Fruit fly (Drosophila melanogaster) whole organism, embryonic: ENCODE results near the gene CG14669.

Experiments
- Atf-2 ChIP-seq: fragments of 200-800 bp; sonication (Bioruptor generic); optimal IDR thresholded peaks from 2 replicates; lab custom pipeline; 2016; ENCODE audit warnings: missing biosample characterization, missing genetic modification characterization
- B-H2 ChIP-seq: fragments of 200-800 bp; sonication (Bioruptor generic); optimal IDR thresholded peaks from 2 replicates; lab custom pipeline; 2018; ENCODE audit warnings: missing biosample characterization, mild to moderate bottlenecking, missing genetic modification characterization
- Bgb ChIP-seq: fragments of 200-800 bp; sonication (Bioruptor generic); IDR thresholded peaks from 2 replicates; pipeline ENCODE4 v1.3.6; 2022; ENCODE audit warnings: missing biosample characterization, missing genetic modification characterization; ENCODE audit not compliant: partially characterized antibody
- CG12104 ChIP-seq: fragments of 200-800 bp; sonication (Bioruptor generic); optimal IDR thresholded peaks from 3 replicates; lab custom pipeline; 2016; ENCODE audit warnings: missing biosample characterization, missing genetic modification characterization
- CG12769 ChIP-seq: fragments of 200-800 bp; sonication (Bioruptor generic); optimal IDR thresholded peaks from 2 replicates; lab custom pipeline; 2019; ENCODE audit warnings: missing biosample characterization, mild to moderate bottlenecking, missing genetic modification characterization, moderate library complexity
- CG14050 ChIP-seq: fragments of 200-800 bp; sonication (Bioruptor generic); IDR thresholded peaks from 3 replicates; pipeline ENCODE4 v1.3.6; 2022; ENCODE audit warnings: missing biosample characterization, missing genetic modification characterization
- CG14441 ChIP-seq: fragments of 200-800 bp; sonication (Bioruptor generic); IDR thresholded peaks from 2 replicates; pipeline ENCODE4 v1.3.6; 2022; ENCODE audit warnings: missing biosample characterization, missing genetic modification characterization
- CG15073 ChIP-seq: fragments of 200-800 bp; sonication (Bioruptor generic); optimal IDR thresholded peaks from 2 replicates; lab custom pipeline; 2016; ENCODE audit warnings: missing biosample characterization, missing genetic modification characterization
- CG15696 ChIP-seq: fragments of 200-800 bp; sonication (Bioruptor generic); optimal IDR thresholded peaks from 2 replicates; lab custom pipeline; 2019; ENCODE audit warnings: missing biosample characterization, mild to moderate bottlenecking, missing genetic modification characterization, moderate library complexity
- CG17912 ChIP-seq: fragments of 200-800 bp; sonication (Bioruptor generic); optimal IDR thresholded peaks from 2 replicates; lab custom pipeline; 2018; ENCODE audit warnings: missing biosample characterization, mild to moderate bottlenecking, missing genetic modification characterization
- CG18262 ChIP-seq: fragments of 200-800 bp; optimal IDR thresholded peaks from 3 replicates; lab custom pipeline; 2019; ENCODE audit warnings: missing biosample characterization, mild to moderate bottlenecking, missing genetic modification characterization, moderate library complexity
- CG2199 ChIP-seq: fragments of 200-800 bp; sonication (Bioruptor generic); IDR thresholded peaks from 3 replicates; pipeline ENCODE4 v1.3.6; 2022; ENCODE audit warnings: missing biosample characterization, missing genetic modification characterization
- CG2678 ChIP-seq: fragments of 200-800 bp; sonication (Bioruptor generic); optimal IDR thresholded peaks from 3 replicates; lab custom pipeline; 2019; ENCODE audit warnings: missing biosample characterization, mild to moderate bottlenecking, missing genetic modification characterization, moderate library complexity
- CG30431 ChIP-seq: fragments of 200-800 bp; sonication (Bioruptor generic); optimal IDR thresholded peaks from 2 replicates; lab custom pipeline; 2017; ENCODE audit warnings: missing biosample characterization, missing genetic modification characterization
- CG31365 ChIP-seq: fragments of 200-800 bp; sonication (Bioruptor generic); optimal IDR thresholded peaks from 2 replicates; lab custom pipeline; 2018; ENCODE audit warnings: missing biosample characterization, mild to moderate bottlenecking, missing genetic modification characterization
- CG33557 ChIP-seq: fragments of 200-800 bp; sonication (Bioruptor generic); optimal IDR thresholded peaks from 2 replicates; lab custom pipeline; 2019; ENCODE audit warnings: missing biosample characterization, mild to moderate bottlenecking, missing genetic modification characterization, moderate library complexity
- CG6765 ChIP-seq: fragments of 200-800 bp; sonication (Bioruptor generic); optimal IDR thresholded peaks from 3 replicates; lab custom pipeline; 2017; ENCODE audit warnings: missing biosample characterization, mild to moderate bottlenecking, missing genetic modification characterization
- CG7556 ChIP-seq: fragments of 200-800 bp; sonication (Bioruptor generic); optimal IDR thresholded peaks from 2 replicates; lab custom pipeline; 2017; ENCODE audit warnings: missing biosample characterization, mild to moderate bottlenecking, missing genetic modification characterization
- CG7963 ChIP-seq: fragments of 200-800 bp; sonication (Bioruptor generic); IDR thresholded peaks from 3 replicates; pipeline ENCODE4 v1.3.6; 2022; ENCODE audit warnings: missing biosample characterization, missing genetic modification characterization; ENCODE audit not compliant: partially characterized antibody
- CG7987 ChIP-seq: fragments of 200-800 bp; sonication (Bioruptor generic); optimal IDR thresholded peaks from 2 replicates; lab custom pipeline; 2018; ENCODE audit warnings: missing biosample characterization, mild to moderate bottlenecking, missing genetic modification characterization, moderate library complexity
- CG8924 ChIP-seq: fragments of 200-800 bp; optimal IDR thresholded peaks from 3 replicates; lab custom pipeline; 2019; ENCODE audit warnings: missing biosample characterization, mild to moderate bottlenecking, missing genetic modification characterization, moderate library complexity
- CG9797 ChIP-seq: fragments of 200-800 bp; sonication (Bioruptor generic); optimal IDR thresholded peaks from 3 replicates; lab custom pipeline; 2018; ENCODE audit warnings: missing biosample characterization, mild to moderate bottlenecking, missing genetic modification characterization
- H15 ChIP-seq: fragments of 200-800 bp; sonication (Bioruptor generic); IDR thresholded peaks from 3 replicates; pipeline ENCODE4 v1.3.6; 2022; ENCODE audit warnings: missing biosample characterization, missing genetic modification characterization
- HLH3B ChIP-seq: fragments of 200-800 bp; sonication (Bioruptor generic); IDR thresholded peaks from 2 replicates; pipeline ENCODE4 v1.3.6; 2022; ENCODE audit warnings: missing biosample characterization, missing genetic modification characterization
- HLHmδ ChIP-seq: fragments of 200-800 bp; sonication (Bioruptor generic); optimal IDR thresholded peaks from 2 replicates; lab custom pipeline; 2018; ENCODE audit warnings: missing biosample characterization, mild to moderate bottlenecking, missing genetic modification characterization, moderate library complexity
- NfI ChIP-seq: fragments of 200-800 bp; sonication (Bioruptor generic); optimal IDR thresholded peaks from 3 replicates; lab custom pipeline; 2018; ENCODE audit warnings: missing biosample characterization, mild to moderate bottlenecking, missing genetic modification characterization, moderate library complexity
- Optix ChIP-seq: fragments of 200-800 bp; sonication (Bioruptor generic); IDR thresholded peaks from 3 replicates; pipeline ENCODE4 v1.3.6; 2022; ENCODE audit warnings: missing biosample characterization, missing genetic modification characterization
- Rfx ChIP-seq: fragments of 200-800 bp; sonication (Bioruptor generic); IDR thresholded peaks from 2 replicates; pipeline ENCODE4 v1.3.6; 2022; ENCODE audit warnings: missing biosample characterization, missing genetic modification characterization
- ac ChIP-seq: fragments of 200-800 bp; sonication (Bioruptor generic); optimal IDR thresholded peaks from 3 replicates; lab custom pipeline; 2017; ENCODE audit warnings: missing biosample characterization, mild to moderate bottlenecking, missing genetic modification characterization
- bbx ChIP-seq: fragments of 200-800 bp; sonication (Bioruptor generic); IDR thresholded peaks from 2 replicates; pipeline ENCODE4 v1.3.6; 2022; ENCODE audit warnings: missing biosample characterization, missing genetic modification characterization; ENCODE audit not compliant: partially characterized antibody
- caup ChIP-seq: fragments of 200-800 bp; sonication (Bioruptor generic); optimal IDR thresholded peaks from 3 replicates; lab custom pipeline; 2017; ENCODE audit warnings: missing biosample characterization, mild to moderate bottlenecking, missing genetic modification characterization, moderate library complexity; ENCODE audit not compliant: severe bottlenecking
- crol ChIP-seq: fragments of 200-800 bp; sonication (Bioruptor generic); IDR thresholded peaks from 2 replicates; pipeline ENCODE4 v1.3.6; 2022; ENCODE audit warnings: missing biosample characterization, missing genetic modification characterization
- gt ChIP-seq: fragments of 200-800 bp; sonication (Bioruptor generic); IDR thresholded peaks from 2 replicates; pipeline ENCODE4 v1.3.6; 2022; ENCODE audit warnings: missing biosample characterization, missing genetic modification characterization
- jumu ChIP-seq: fragments of 200-800 bp; sonication (Bioruptor generic); optimal IDR thresholded peaks from 3 replicates; lab custom pipeline; 2016; ENCODE audit warnings: missing biosample characterization, missing genetic modification characterization
- klu ChIP-seq: fragments of 200-800 bp; sonication (Bioruptor generic); IDR thresholded peaks from 2 replicates; pipeline ENCODE4 v1.3.6; 2022; ENCODE audit warnings: missing biosample characterization, missing genetic modification characterization
- nerfin-1 ChIP-seq: fragments of 200-800 bp; sonication (Bioruptor generic); optimal IDR thresholded peaks from 3 replicates; lab custom pipeline; 2019; ENCODE audit warnings: missing biosample characterization, mild to moderate bottlenecking, missing genetic modification characterization, moderate library complexity
- nom ChIP-seq: fragments of 200-800 bp; sonication (Bioruptor generic); optimal IDR thresholded peaks from 2 replicates; lab custom pipeline; 2017; ENCODE audit warnings: missing biosample characterization, missing genetic modification characterization, mild to moderate bottlenecking, moderate library complexity, missing genetic modification reagents
- org-1 ChIP-seq: fragments of 200-800 bp; sonication (Bioruptor generic); optimal IDR thresholded peaks from 2 replicates; lab custom pipeline; 2017; ENCODE audit warnings: missing biosample characterization, missing genetic modification characterization
- pan ChIP-seq, 4 experiments: fragments of >200 bp in 3 of 4; fragments of 200-800 bp in 1 of 4; sonication (Bioruptor generic) in 1 of 4; optimal IDR thresholded peaks in 3 of 4; IDR thresholded peaks in 1 of 4; 2 replicates each; pipeline versions ENCODE4 v1.3.6 to Lab custom; 2017 to 2022; ENCODE audit warnings: missing biosample characterization in 2 of 4, missing genetic modification characterization in 2 of 4, mixed read lengths in 1 of 4
- pfk ChIP-seq: fragments of 200-800 bp; sonication (Bioruptor generic); optimal IDR thresholded peaks from 2 replicates; lab custom pipeline; 2018; ENCODE audit warnings: missing biosample characterization, mild to moderate bottlenecking, missing genetic modification characterization, moderate library complexity
- psq ChIP-seq: fragments of 200-800 bp; sonication (Bioruptor generic); optimal IDR thresholded peaks from 2 replicates; lab custom pipeline; 2017; ENCODE audit warnings: missing biosample characterization, missing genetic modification characterization
- ranshi ChIP-seq: fragments of 200-800 bp; sonication (Bioruptor generic); IDR thresholded peaks from 2 replicates; pipeline ENCODE4 v1.3.6; 2022; ENCODE audit warnings: missing biosample characterization, missing genetic modification characterization
- rib ChIP-seq: fragments of 200-800 bp; sonication (Bioruptor generic); IDR thresholded peaks from 2 replicates; pipeline ENCODE4 v1.3.6; 2022; ENCODE audit warnings: missing biosample characterization, missing genetic modification characterization
- scrt ChIP-seq: fragments of 200-800 bp; sonication (Bioruptor generic); optimal IDR thresholded peaks from 2 replicates; lab custom pipeline; 2018; ENCODE audit warnings: missing biosample characterization, mild to moderate bottlenecking, missing genetic modification characterization, moderate library complexity
- sob ChIP-seq: fragments of 200-800 bp; sonication (Bioruptor generic); IDR thresholded peaks from 2 replicates; pipeline ENCODE4 v1.3.6; 2022; ENCODE audit warnings: missing biosample characterization, missing genetic modification characterization
- tup ChIP-seq: fragments of 200-800 bp; sonication (Bioruptor generic); optimal IDR thresholded peaks from 2 replicates; lab custom pipeline; 2016; ENCODE audit warnings: missing biosample characterization, mild to moderate bottlenecking, missing genetic modification characterization, moderate library complexity
- tx ChIP-seq: fragments of 200-800 bp; sonication (Bioruptor generic); optimal IDR thresholded peaks from 2 replicates; lab custom pipeline; 2016; ENCODE audit warnings: missing biosample characterization, missing genetic modification characterization
- unc-4 ChIP-seq: fragments of 200-800 bp; sonication (Bioruptor generic); IDR thresholded peaks from 2 replicates; pipeline ENCODE4 v1.3.6; 2022; ENCODE audit warnings: missing biosample characterization, missing genetic modification characterization; ENCODE audit not compliant: partially characterized antibody

Gene CG14669

dm6 chr3R:5367512-5368169, 46.7 kb upstream of the CG14669 start (continued):
- peak; percentile 69 for TF ChIP-seq CG17912 (GFP tag; lab: Kevin White, UChicago)
- TF ChIP-seq Bgb (GFP tag; lab: Robert Waterston, UW), result peak; percentile 25; the same call in 1 of the 2 replicates
- TF ChIP-seq CG7556 (GFP tag; lab: Kevin White, UChicago), result peak; percentile 6
- no peak for TF ChIP-seq pan (optimal IDR thresholded peaks at IDR 0.05; lab: Kevin White, UChicago)
- peak in 1 of 2 experiments; percentile 15 for TF ChIP-seq pan (GFP tag; optimal IDR thresholded peaks at IDR 0.05 in 1 of 2, IDR thresholded peaks at IDR 0.05 in 1 of 2)
- no peak for TF ChIP-seq H15 (GFP tag; lab: Robert Waterston, UW)
- TF ChIP-seq ac, result peak; percentile 81
- TF ChIP-seq scrt (GFP tag; lab: Kevin White, UChicago), result peak; percentile 22
- peak; percentile 29; the same call in 1 of the 3 replicates for TF ChIP-seq CG2199 (GFP tag; lab: Robert Waterston, UW)
- TF ChIP-seq psq (GFP tag; lab: Kevin White, UChicago), result no peak
- no peak for TF ChIP-seq CG31365 (tag; lab: Kevin White, UChicago)
- TF ChIP-seq unc-4 (GFP tag; lab: Robert Waterston, UW), result 0 out of 2 replicates have a peak, but pooled peaks have one; percentile 13
- no peak for TF ChIP-seq klu
- peak; percentile 44; the same call in 1 of the 2 replicates for TF ChIP-seq bbx (GFP tag; lab: Robert Waterston, UW)
- no peak for TF ChIP-seq jumu (GFP tag; lab: Kevin White, UChicago)
- peak; percentile 60 for TF ChIP-seq nom (GFP tag; lab: Kevin White, UChicago)
- TF ChIP-seq HLHmδ (GFP tag; lab: Kevin White, UChicago), result peak; percentile 86
- TF ChIP-seq CG15696 (tag; lab: Kevin White, UChicago), result no peak
- TF ChIP-seq CG15073 (GFP tag; lab: Kevin White, UChicago), result no peak
- no peak for TF ChIP-seq CG12769 (tag; lab: Kevin White, UChicago)
- TF ChIP-seq pfk (GFP tag; lab: Kevin White, UChicago), result peak; percentile 68
- TF ChIP-seq CG30431, result no peak
- TF ChIP-seq crol (GFP tag; lab: Robert Waterston, UW), result peak; percentile 98
- TF ChIP-seq caup, result peak; percentile 50
- TF ChIP-seq HLH3B (GFP tag; lab: Robert Waterston, UW), result peak; percentile 33; the same call in 1 of the 2 replicates
- TF ChIP-seq CG14441 (GFP tag; lab: Robert Waterston, UW), result peak; percentile 31; the same call in 1 of the 2 replicates
- peak; percentile 29 for TF ChIP-seq org-1 (GFP tag; lab: Kevin White, UChicago)
- TF ChIP-seq nerfin-1 (tag; lab: Kevin White, UChicago), result peak; percentile 98
- peak; percentile 5 for TF ChIP-seq CG6765 (GFP tag; lab: Kevin White, UChicago)
- peak; percentile 66 for TF ChIP-seq Rfx (GFP tag; lab: Robert Waterston, UW)
- TF ChIP-seq CG7963, result no peak
- no peak for TF ChIP-seq NfI (GFP tag; lab: Kevin White, UChicago)
- TF ChIP-seq ranshi (GFP tag; lab: Robert Waterston, UW), result peak; percentile 4; the same call in 1 of the 2 replicates
- peak; percentile 24 for TF ChIP-seq CG2678 (tag; lab: Kevin White, UChicago)
- TF ChIP-seq B-H2 (GFP tag; lab: Kevin White, UChicago), result peak; percentile 10

DNA sequence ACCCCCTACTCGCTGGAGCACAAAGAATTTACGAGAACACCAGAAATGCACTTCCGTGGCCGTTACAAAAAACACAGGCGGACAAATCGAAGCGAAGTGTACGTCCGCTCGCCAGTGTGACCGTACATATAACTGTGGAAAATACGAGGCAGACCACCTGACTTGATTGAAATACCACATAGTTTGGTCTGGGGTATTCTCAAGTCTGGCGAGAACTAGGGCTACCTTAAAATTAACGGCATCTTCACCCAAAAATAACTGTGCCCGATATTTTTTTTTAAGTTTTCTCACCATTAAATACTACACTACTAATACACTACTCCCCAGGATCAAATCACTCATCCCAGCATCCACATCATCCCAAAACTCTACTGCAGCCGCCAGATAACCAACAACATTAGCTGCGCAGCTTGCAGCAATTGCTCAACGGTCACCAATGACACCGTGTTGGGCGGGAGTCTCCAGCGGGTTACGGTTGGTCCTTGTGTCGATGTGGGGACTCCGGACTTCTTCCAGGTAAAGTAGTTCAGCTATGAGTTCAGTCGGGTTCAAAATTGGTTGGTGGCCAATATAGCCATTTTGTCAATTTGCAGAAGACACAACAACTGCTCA, 46.1 kb upstream of the CG14669 start, which contains the start of gene Cerk:
Gene Cerk, minus strand, starts transcription at position 137 of the 612 bp plus-strand sequence.
- TF ChIP-seq CG12104 (GFP tag; lab: Kevin White, UChicago) (no peak), rib (GFP tag; lab: Robert Waterston, UW) (no peak), CG18262 (tag; lab: Kevin White, UChicago) (no peak), Atf-2 (GFP tag; lab: Kevin White, UChicago) (peak; percentile 24), CG8924 (tag; lab: Kevin White, UChicago) (no peak), sob (GFP tag; lab: Robert Waterston, UW) (peak; percentile 75), tup (GFP tag; lab: Kevin White, UChicago) (no peak), CG14050 (GFP tag; lab: Robert Waterston, UW) (no peak), gt (GFP tag; lab: Robert Waterston, UW) (no peak), Optix (GFP tag; lab: Robert Waterston, UW) (0 out of 3 replicates have a peak, but pooled peaks have one; percentile 37), CG33557 (GFP tag; lab: Kevin White, UChicago) (no peak), tx (peak; percentile 27), CG7987 (GFP tag; lab: Kevin White, UChicago) (peak; percentile 55), CG9797 (GFP tag; lab: Kevin White, UChicago) (peak; percentile 91)
